Worm (Caenorhabditis elegans) whole organism, young adult: ENCODE measurements around the gene gmap-3.

ENCODE experiments used
- B0035.1 ChIP-seq: sonication (generic microtip); optimal IDR thresholded peaks from 2 replicates; lab custom pipeline; 2016; ENCODE audit warnings: missing genetic modification characterization, mild to moderate bottlenecking, missing compliant biosample characterization, missing genotype, missing genetic modification reagents
- lsy-27 ChIP-seq: sonication (generic microtip); optimal IDR thresholded peaks from 2 replicates; lab custom pipeline; 2017; ENCODE audit warnings: missing genetic modification characterization, mild to moderate bottlenecking, missing compliant biosample characterization, antibody characterized with exemption, missing genotype, borderline replicate concordance; ENCODE audit not compliant: insufficient read depth
- madf-6 ChIP-seq: fragments of 200-800 bp; sonication (Bioruptor generic); IDR thresholded peaks from 2 replicates; pipeline ENCODE4 v1.3.6; 2022; ENCODE audit warnings: missing genetic modification reagents, missing genetic modification characterization, missing compliant biosample characterization
- mcd-1 ChIP-seq: fragments of 200-800 bp; sonication (Bioruptor generic); IDR thresholded peaks from 2 replicates; pipeline ENCODE4 v1.3.6; 2022; ENCODE audit warnings: missing genetic modification reagents, missing genetic modification characterization, missing compliant biosample characterization
- nfya-1 ChIP-seq: sonication (generic microtip); optimal IDR thresholded peaks from 2 replicates; lab custom pipeline; 2017; ENCODE audit warnings: antibody characterized with exemption, missing compliant biosample characterization, missing genetic modification characterization, borderline replicate concordance; ENCODE audit not compliant: insufficient read depth

- TF ChIP-seq nfya-1 (no peak), lsy-27 (tag; lab: Kevin White, UChicago) (no peak), mcd-1 (no peak), madf-6 (no peak), B0035.1 (tag; lab: Kevin White, UChicago) (no peak)
Measured at ce11 chrX:12965163-12965562, 24.4 kb upstream of the gmap-3 start, which contains the start of gene frpr-2.
